Fruit fly (Drosophila melanogaster): Measurements from ENCODE around the gene sti.

dm6 chr3L:12490418-12491035 is 24.1 kb downstream of the sti start, which contains the start of gene CG10660:
- TF ChIP-seq lola (GFP tag; optimal IDR thresholded peaks at IDR 0.05) (no peak), N (GFP tag; optimal IDR thresholded peaks at IDR 0.05) (no peak), jim (GFP tag; optimal IDR thresholded peaks at IDR 0.05) (no peak), tai (GFP tag; optimal IDR thresholded peaks at IDR 0.05) (peak; percentile 81), br (GFP tag; optimal IDR thresholded peaks at IDR 0.05) (peak; percentile 92), psq (GFP tag; optimal IDR thresholded peaks at IDR 0.05) (peak; percentile 87), ey (GFP tag; optimal IDR thresholded peaks at IDR 0.05) (peak; percentile 93), Mio (GFP tag; optimal IDR thresholded peaks at IDR 0.05) (peak; percentile 75), Jra (GFP tag; optimal IDR thresholded peaks at IDR 0.05) (peak; percentile 59), HLH106 (tag; optimal IDR thresholded peaks at IDR 0.05) (peak; percentile 77), pan (optimal IDR thresholded peaks at IDR 0.05) (no peak)

Data from whole organism, wandering third instar larva.